Worm (Caenorhabditis elegans): ENCODE measurements around the gene nhr-65.
A peak's percentile ranks its signal among the peaks of the same experiment; 100 is the strongest.

nhr-65 gene

ce11 chrV:18810705-18811104 lies 28.4 kb upstream of the nhr-65 start, which contains the start of gene C54E10.3:
C54E10.3 (plus strand) TSS chrV:18811005.
- no peak for TF ChIP-seq sea-2 (GFP tag; optimal IDR thresholded peaks at IDR 0.05)
- no peak for TF ChIP-seq fos-1 (tag; optimal IDR thresholded peaks at IDR 0.05)
- TF ChIP-seq elt-3 (tag; optimal IDR thresholded peaks at IDR 0.05), result no peak
- no peak for TF ChIP-seq aly-2 (tag; optimal IDR thresholded peaks at IDR 0.05)
- TF ChIP-seq lin-15B (tag; optimal IDR thresholded peaks at IDR 0.05), result no peak
- no peak for TF ChIP-seq nhr-237 (tag; optimal IDR thresholded peaks at IDR 0.05)

- TF ChIP-seq skn-1 (tag; optimal IDR thresholded peaks at IDR 0.05) (no peak), ztf-11 (tag; optimal IDR thresholded peaks at IDR 0.05) (no peak), fkh-2 (tag; optimal IDR thresholded peaks at IDR 0.05) (no peak), ceh-28 (tag; optimal IDR thresholded peaks at IDR 0.05) (no peak), ama-1 (optimal IDR thresholded peaks at IDR 0.05) (no peak), fos-1 (tag; optimal IDR thresholded peaks at IDR 0.05) (no peak), pha-4 (tag; optimal IDR thresholded peaks at IDR 0.05) (no peak), mml-1 (tag; optimal IDR thresholded peaks at IDR 0.05) (no peak), zag-1 (tag; optimal IDR thresholded peaks at IDR 0.05) (no peak)
Observed at ce11 chrV:18811360-18811759, 27.7 kb upstream of the nhr-65 start, which contains the start of gene C54E10.7. C54E10.7 (plus strand) TSS chrV:18811660.

- TF ChIP-seq fkh-2 (tag; optimal IDR thresholded peaks at IDR 0.05) (no peak), nhr-11 (tag; optimal IDR thresholded peaks at IDR 0.05) (no peak), aly-2 (tag; optimal IDR thresholded peaks at IDR 0.05) (no peak), fos-1 (tag; optimal IDR thresholded peaks at IDR 0.05) (no peak), ceh-16 (tag; optimal IDR thresholded peaks at IDR 0.05) (no peak), snpc-4 (tag; optimal IDR thresholded peaks at IDR 0.05) (no peak), lin-39 (tag; optimal IDR thresholded peaks at IDR 0.05) (no peak)
Observed at ce11 chrV:18819643-18820042, 19.5 kb upstream of the nhr-65 start, which contains the start of gene ncs-5. ncs-5 (plus strand) TSS chrV:18819766.

- TF ChIP-seq fkh-10 (GFP tag; optimal IDR thresholded peaks at IDR 0.05), result peak; percentile 92
- no peak for TF ChIP-seq ceh-28 (tag; optimal IDR thresholded peaks at IDR 0.05)
- no peak for TF ChIP-seq ceh-9 (tag; optimal IDR thresholded peaks at IDR 0.05)
Observed at ce11 chrV:18821569-18821968, 17.5 kb upstream of the nhr-65 start.

- TF ChIP-seq nhr-237 (tag; optimal IDR thresholded peaks at IDR 0.05) (no peak), lin-39 (tag; optimal IDR thresholded peaks at IDR 0.05) (no peak), ceh-28 (tag; optimal IDR thresholded peaks at IDR 0.05) (no peak), fkh-10 (GFP tag; optimal IDR thresholded peaks at IDR 0.05) (no peak), nhr-67 (tag; optimal IDR thresholded peaks at IDR 0.05) (no peak), elt-2 (tag; optimal IDR thresholded peaks at IDR 0.05) (peak; percentile 87), hmg-11 (tag; optimal IDR thresholded peaks at IDR 0.05) (no peak), ceh-82 (tag; optimal IDR thresholded peaks at IDR 0.05) (no peak), pqm-1 (tag; optimal IDR thresholded peaks at IDR 0.05) (peak; percentile 33)
Observed at ce11 chrV:18826445-18826844, 12.7 kb upstream of the nhr-65 start.

- TF ChIP-seq egl-5 (tag; optimal IDR thresholded peaks at IDR 0.05) (no peak), mdl-1 (tag; optimal IDR thresholded peaks at IDR 0.05) (no peak), ceh-16 (tag; optimal IDR thresholded peaks at IDR 0.05) (no peak), hmg-11 (tag; optimal IDR thresholded peaks at IDR 0.05) (no peak)
Observed at ce11 chrV:18827374-18827773, 11.7 kb upstream of the nhr-65 start.

- TF ChIP-seq nhr-12 (tag; optimal IDR thresholded peaks at IDR 0.05), result no peak
- no peak for TF ChIP-seq ceh-9 (tag; optimal IDR thresholded peaks at IDR 0.05)
- no peak for TF ChIP-seq lin-39 (tag; optimal IDR thresholded peaks at IDR 0.05)
- no peak for TF ChIP-seq sea-2 (GFP tag; optimal IDR thresholded peaks at IDR 0.05)
- TF ChIP-seq elt-1 (tag; optimal IDR thresholded peaks at IDR 0.05), result no peak
- no peak for TF ChIP-seq unc-39 (tag; optimal IDR thresholded peaks at IDR 0.05)
- no peak for TF ChIP-seq nhr-25 (tag; optimal IDR thresholded peaks at IDR 0.05)
- no peak for TF ChIP-seq nhr-28 (tag; optimal IDR thresholded peaks at IDR 0.05)
- no peak for TF ChIP-seq lsy-12 (tag; optimal IDR thresholded peaks at IDR 0.05)
- TF ChIP-seq nhr-77 (tag; optimal IDR thresholded peaks at IDR 0.05), result no peak
- no peak for TF ChIP-seq nhr-67 (tag; optimal IDR thresholded peaks at IDR 0.05)
- no peak for TF ChIP-seq nhr-23 (tag; optimal IDR thresholded peaks at IDR 0.05)
- TF ChIP-seq jun-1 (tag; optimal IDR thresholded peaks at IDR 0.05), result no peak
- TF ChIP-seq pha-4 (tag; optimal IDR thresholded peaks at IDR 0.05), result no peak
Observed at ce11 chrV:18837125-18837524, 2.0 kb upstream of the nhr-65 start, which contains the start of gene cyp-33D3. cyp-33D3 (minus strand) TSS chrV:18837225.
